Fruit fly (Drosophila melanogaster): Measurements from ENCODE around the gene CG33189.

Gene CG33189

DNA sequence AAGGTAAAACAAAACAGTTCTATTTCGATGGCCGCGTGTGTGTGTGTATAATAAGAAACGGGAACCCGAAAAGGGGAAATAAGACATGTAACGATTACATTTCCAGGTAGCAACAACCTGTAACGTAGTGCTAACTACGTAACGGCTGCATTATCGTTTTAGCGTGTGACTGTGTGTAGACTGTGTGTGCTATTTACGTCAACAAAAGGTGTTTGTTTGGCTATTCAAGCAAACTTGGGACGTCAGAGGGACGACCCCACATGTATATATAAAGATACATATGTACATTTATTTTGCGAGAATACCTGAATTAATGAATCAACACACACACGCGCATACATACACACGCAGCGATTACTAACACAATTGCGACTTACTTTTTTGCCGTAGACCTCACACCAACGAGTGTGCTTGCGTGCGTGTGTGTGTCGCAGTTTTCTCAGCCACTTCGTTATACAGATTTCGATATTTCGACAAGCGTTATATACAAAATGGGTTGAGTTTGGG, 39.0 kb upstream of the CG33189 start:
- TF ChIP-seq CG7045 (GFP tag; optimal IDR thresholded peaks at IDR 0.05) (peak; percentile 50), ovo (GFP tag; optimal IDR thresholded peaks at IDR 0.05) (peak; percentile 74), bab1 (GFP tag; optimal IDR thresholded peaks at IDR 0.05) (peak; percentile 13), CG11617 (GFP tag; optimal IDR thresholded peaks at IDR 0.05) (peak; percentile 41), CG1620 (GFP tag; optimal IDR thresholded peaks at IDR 0.05) (no peak), CG5204 (GFP tag; optimal IDR thresholded peaks at IDR 0.05) (peak; percentile 29), cnc (optimal IDR thresholded peaks at IDR 0.05) (peak in 1 of 2 experiments; percentile 17), CG14711 (tag; optimal IDR thresholded peaks at IDR 0.05) (peak; percentile 7), Clk (GFP tag; optimal IDR thresholded peaks at IDR 0.05) (peak; percentile 64), pad (GFP tag; optimal IDR thresholded peaks at IDR 0.05) (peak; percentile 95), CG12768 (GFP tag; optimal IDR thresholded peaks at IDR 0.05) (peak; percentile 57), CG33017 (tag; optimal IDR thresholded peaks at IDR 0.05) (peak; percentile 57), cic (GFP tag; optimal IDR thresholded peaks at IDR 0.05) (peak; percentile 93), kay (GFP tag; ENCODE audit: borderline replicate concordance) (peak; percentile 97), Crg-1 (GFP tag; optimal IDR thresholded peaks at IDR 0.05) (peak; percentile 75), CG7101 (tag; optimal IDR thresholded peaks at IDR 0.05) (peak; percentile 39), Hr96 (GFP tag; optimal IDR thresholded peaks at IDR 0.05) (no peak), Mnt (GFP tag; optimal IDR thresholded peaks at IDR 0.05) (peak; percentile 78), tj (GFP tag; optimal IDR thresholded peaks at IDR 0.05) (peak; percentile 22), toe (GFP tag; optimal IDR thresholded peaks at IDR 0.05) (peak; percentile 46)

DNA sequence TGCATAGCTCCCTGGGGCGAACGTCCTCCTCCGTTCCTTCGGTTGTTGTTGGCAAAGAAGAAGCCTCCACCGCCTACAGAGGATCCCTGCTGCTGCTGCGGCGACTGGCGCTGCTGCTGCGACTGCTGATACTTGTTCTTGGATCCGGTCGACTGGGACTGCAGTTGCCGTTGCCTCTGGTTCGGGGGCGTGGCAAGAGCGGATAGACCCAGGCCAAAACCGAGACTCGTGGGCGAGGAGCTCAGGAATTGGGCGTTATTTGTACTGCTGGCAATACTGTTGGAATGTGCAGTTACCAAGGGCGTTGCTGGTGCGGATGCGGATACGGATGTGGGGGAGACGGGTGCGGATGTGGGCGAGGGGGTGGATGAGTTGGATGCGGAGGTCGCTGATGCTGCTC, 37.6 kb upstream of the CG33189 start:
- TF ChIP-seq CG33017 (tag; optimal IDR thresholded peaks at IDR 0.05) (no peak), cic (GFP tag; optimal IDR thresholded peaks at IDR 0.05) (no peak), kay (GFP tag; ENCODE audit: borderline replicate concordance) (no peak), Mnt (GFP tag; optimal IDR thresholded peaks at IDR 0.05) (no peak), Clk (GFP tag; optimal IDR thresholded peaks at IDR 0.05) (peak; percentile 22)

DNA sequence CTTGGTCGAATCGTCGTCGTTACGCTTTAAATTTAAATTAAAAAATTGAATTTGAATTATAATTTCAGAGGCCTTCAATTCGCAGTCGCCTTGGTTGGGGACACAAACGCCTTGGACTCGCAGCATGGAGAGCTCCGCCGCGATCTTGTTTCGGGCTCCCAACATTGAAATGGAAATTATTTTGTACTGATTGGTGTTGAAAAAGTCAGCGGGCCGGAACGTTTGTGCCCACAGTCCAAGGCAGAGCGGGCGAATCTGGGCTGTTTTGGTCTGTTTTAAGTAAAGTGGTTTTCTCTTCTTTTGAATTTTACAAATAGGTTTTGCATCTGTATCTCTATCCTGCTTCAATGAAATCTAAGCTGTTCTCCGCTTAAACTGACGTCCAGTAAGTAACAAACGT, 34.5 kb upstream of the CG33189 start:
- no peak for TF ChIP-seq cic (GFP tag; optimal IDR thresholded peaks at IDR 0.05)
- TF ChIP-seq CG14711 (tag; optimal IDR thresholded peaks at IDR 0.05): no peak
- TF ChIP-seq CG7045 (GFP tag; optimal IDR thresholded peaks at IDR 0.05): no peak
- TF ChIP-seq Hr96 (GFP tag; optimal IDR thresholded peaks at IDR 0.05): no peak
- TF ChIP-seq tj (GFP tag; optimal IDR thresholded peaks at IDR 0.05): peak; percentile 28
- TF ChIP-seq CG5204 (GFP tag; optimal IDR thresholded peaks at IDR 0.05): no peak
- no peak for TF ChIP-seq cnc (optimal IDR thresholded peaks at IDR 0.05)
- TF ChIP-seq CG12768 (GFP tag; optimal IDR thresholded peaks at IDR 0.05): no peak
- TF ChIP-seq ovo (GFP tag; optimal IDR thresholded peaks at IDR 0.05): no peak
- TF ChIP-seq toe (GFP tag; optimal IDR thresholded peaks at IDR 0.05): no peak
- TF ChIP-seq pad (GFP tag; optimal IDR thresholded peaks at IDR 0.05): no peak
- TF ChIP-seq CG7101 (tag; optimal IDR thresholded peaks at IDR 0.05): no peak
- no peak for TF ChIP-seq kay (GFP tag; ENCODE audit: borderline replicate concordance)
- peak; percentile 0 for TF ChIP-seq CG1620 (GFP tag; optimal IDR thresholded peaks at IDR 0.05)
- no peak for TF ChIP-seq CG33017 (tag; optimal IDR thresholded peaks at IDR 0.05)
- TF ChIP-seq bab1 (GFP tag; optimal IDR thresholded peaks at IDR 0.05): no peak
- no peak for TF ChIP-seq Mnt (GFP tag; optimal IDR thresholded peaks at IDR 0.05)
- TF ChIP-seq Clk (GFP tag; optimal IDR thresholded peaks at IDR 0.05): peak; percentile 0
- TF ChIP-seq Crg-1 (GFP tag; optimal IDR thresholded peaks at IDR 0.05): no peak
- no peak for TF ChIP-seq CG11617 (GFP tag; optimal IDR thresholded peaks at IDR 0.05)

DNA sequence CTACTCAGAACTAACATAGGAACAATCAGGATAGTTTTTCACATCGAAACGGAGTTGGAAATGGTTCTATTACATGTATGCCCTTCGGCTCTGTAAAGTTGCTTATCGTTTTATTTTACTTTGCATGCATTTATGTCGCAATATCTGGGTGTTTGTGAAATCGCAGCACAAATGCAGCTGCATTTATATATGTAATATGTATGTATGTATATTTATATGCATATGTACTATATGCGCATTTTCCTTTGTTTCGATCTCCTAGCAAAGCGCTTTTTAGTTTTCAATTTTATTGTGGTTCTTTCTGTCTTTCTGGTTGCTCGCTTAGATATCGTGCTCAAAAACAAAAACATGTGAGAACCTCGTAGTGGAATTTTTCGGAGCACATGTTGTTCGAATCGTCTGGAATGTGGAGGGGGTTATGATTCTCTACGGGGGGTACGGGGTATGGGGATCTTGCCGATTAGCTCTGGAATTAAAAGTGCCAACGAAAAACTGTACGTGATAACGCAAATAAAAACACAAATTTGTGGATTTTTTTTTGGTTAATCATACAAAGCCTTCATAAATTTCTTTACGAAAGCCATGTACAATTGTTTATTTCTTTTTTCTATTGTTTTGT, 33.5 kb upstream of the CG33189 start:
- no peak for TF ChIP-seq pad (GFP tag; optimal IDR thresholded peaks at IDR 0.05)
- TF ChIP-seq CG12768 (GFP tag; optimal IDR thresholded peaks at IDR 0.05): no peak
- TF ChIP-seq kay (GFP tag; ENCODE audit: borderline replicate concordance): peak; percentile 76
- TF ChIP-seq bab1 (GFP tag; optimal IDR thresholded peaks at IDR 0.05): peak; percentile 2
- peak; percentile 89 for TF ChIP-seq tj (GFP tag; optimal IDR thresholded peaks at IDR 0.05)
- no peak for TF ChIP-seq CG7045 (GFP tag; optimal IDR thresholded peaks at IDR 0.05)
- TF ChIP-seq Mnt (GFP tag; optimal IDR thresholded peaks at IDR 0.05): peak; percentile 66
- no peak for TF ChIP-seq cnc (optimal IDR thresholded peaks at IDR 0.05)
- TF ChIP-seq CG1620 (GFP tag; optimal IDR thresholded peaks at IDR 0.05): no peak
- TF ChIP-seq Hr96 (GFP tag; optimal IDR thresholded peaks at IDR 0.05): no peak
- TF ChIP-seq cic (GFP tag; optimal IDR thresholded peaks at IDR 0.05): peak; percentile 20
- TF ChIP-seq CG14711 (tag; optimal IDR thresholded peaks at IDR 0.05): no peak
- TF ChIP-seq toe (GFP tag; optimal IDR thresholded peaks at IDR 0.05): no peak

DNA sequence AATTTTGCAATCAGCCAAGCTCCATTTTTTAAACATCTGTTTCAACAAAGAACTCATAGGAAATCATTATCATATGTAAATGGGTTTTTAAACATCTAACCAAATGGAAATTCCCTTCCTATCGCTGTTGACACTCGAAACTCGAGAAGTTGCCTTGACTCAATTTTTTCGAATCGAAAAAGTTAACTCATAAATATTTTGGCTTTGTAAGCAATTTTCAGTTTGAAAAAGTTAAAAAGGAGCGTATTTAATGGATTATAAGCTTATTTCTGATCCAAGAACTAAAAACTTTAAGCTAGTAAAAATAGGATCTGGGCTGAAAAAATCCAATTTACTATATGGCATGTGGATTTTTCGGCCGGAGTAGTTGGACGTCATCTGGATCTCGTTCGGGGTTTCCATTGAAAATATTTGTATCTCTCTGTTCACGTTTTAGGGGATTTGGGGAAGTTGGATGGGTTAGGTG, 32.6 kb upstream of the CG33189 start, which contains the start of gene CG9837:
Gene CG9837, minus strand, starts transcription at position 416 of the 466 bp plus-strand sequence.
- TF ChIP-seq tj (GFP tag; optimal IDR thresholded peaks at IDR 0.05) (peak; percentile 50), CG11617 (GFP tag; optimal IDR thresholded peaks at IDR 0.05) (no peak)

DNA sequence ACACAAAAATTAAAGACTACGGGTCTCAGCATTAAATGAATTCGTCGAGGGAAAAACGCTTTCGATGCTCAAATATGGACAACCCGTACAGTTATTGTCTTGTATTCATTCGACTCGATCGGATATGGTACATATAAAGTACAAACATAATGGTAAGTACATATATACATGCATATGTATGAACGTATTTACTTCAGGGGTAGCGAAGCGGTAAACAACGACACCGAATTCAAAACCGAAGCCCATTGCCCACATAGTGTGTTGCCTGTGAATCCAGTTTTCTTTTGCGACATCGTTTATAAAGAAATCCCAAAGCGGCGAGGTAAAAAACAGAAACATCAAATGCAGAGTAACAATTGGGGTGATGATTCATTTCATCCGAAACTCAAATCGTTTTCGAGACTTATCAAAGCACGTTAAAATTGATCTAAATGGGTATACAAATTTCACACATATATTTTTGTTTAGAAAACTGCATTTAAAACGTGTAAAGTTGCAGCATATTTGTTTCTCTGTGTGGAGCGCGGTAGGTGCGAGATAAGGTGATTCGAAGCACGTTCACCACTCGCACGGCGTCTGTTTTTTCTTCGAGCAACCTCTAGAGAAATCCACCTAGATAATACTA, 31.9 kb upstream of the CG33189 start:
- TF ChIP-seq cic (GFP tag; optimal IDR thresholded peaks at IDR 0.05) (no peak), CG14711 (tag; optimal IDR thresholded peaks at IDR 0.05) (peak; percentile 12), tj (GFP tag; optimal IDR thresholded peaks at IDR 0.05) (peak; percentile 94), CG7045 (GFP tag; optimal IDR thresholded peaks at IDR 0.05) (peak; percentile 9), Clk (GFP tag; optimal IDR thresholded peaks at IDR 0.05) (no peak), kay (GFP tag; ENCODE audit: borderline replicate concordance) (peak; percentile 81), bab1 (GFP tag; optimal IDR thresholded peaks at IDR 0.05) (no peak)
